Fruit fly (Drosophila melanogaster): ENCODE data around the gene JMJD4.

DNA sequence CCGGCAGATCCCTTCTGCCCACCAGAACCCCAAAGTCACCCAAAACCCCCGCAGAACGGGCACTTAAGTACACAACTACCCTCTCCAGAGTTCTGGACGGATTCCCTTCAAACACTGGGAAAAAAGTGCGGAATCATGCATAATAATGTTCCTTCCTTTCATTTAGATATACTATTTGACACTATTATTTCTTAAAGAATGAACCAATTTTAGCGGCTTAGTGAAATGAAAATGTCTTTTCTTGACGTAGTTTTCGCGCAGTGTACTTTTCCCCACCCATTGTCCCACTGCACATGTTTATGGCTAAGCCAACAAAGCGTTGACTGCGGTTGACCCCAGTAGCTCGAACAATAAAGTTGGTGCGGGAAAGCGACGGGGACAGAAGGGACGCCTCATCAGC, 27.6 kb upstream of the JMJD4 start:
- TF ChIP-seq CG14711 (tag; optimal IDR thresholded peaks at IDR 0.05) (no peak), CG12768 (GFP tag; optimal IDR thresholded peaks at IDR 0.05) (no peak), CG7101 (tag; optimal IDR thresholded peaks at IDR 0.05) (no peak)
